Fruit fly (Drosophila melanogaster) whole organism, embryonic: ENCODE measurements around the gene Osbp.

Source experiments
- Atf6 ChIP-seq: fragments of 200-800 bp; sonication (Bioruptor generic); IDR thresholded peaks from 2 replicates; pipeline ENCODE4 v1.3.6; 2022; ENCODE audit warnings: missing biosample characterization, missing genetic modification characterization
- CG10147 ChIP-seq: fragments of 200-800 bp; sonication (Bioruptor generic); optimal IDR thresholded peaks from 2 replicates; lab custom pipeline; 2019; ENCODE audit warnings: missing biosample characterization, mild to moderate bottlenecking, missing genetic modification characterization, moderate library complexity
- CG11696 ChIP-seq: fragments of 200-800 bp; sonication (Bioruptor generic); IDR thresholded peaks from 2 replicates; pipeline ENCODE4 v1.3.6; 2022; ENCODE audit warnings: missing biosample characterization, missing genetic modification characterization
- CG12391 ChIP-seq: fragments of 200-800 bp; sonication (Bioruptor generic); optimal IDR thresholded peaks from 3 replicates; lab custom pipeline; 2018; ENCODE audit warnings: missing biosample characterization, mild to moderate bottlenecking, missing genetic modification characterization, moderate library complexity
- CG12659 ChIP-seq: fragments of 200-800 bp; sonication (Bioruptor generic); optimal IDR thresholded peaks from 3 replicates; lab custom pipeline; 2017; ENCODE audit warnings: mild to moderate bottlenecking, missing biosample characterization, missing genetic modification reagents, missing genetic modification characterization
- CG13296 ChIP-seq: fragments of 200-800 bp; sonication (Bioruptor generic); optimal IDR thresholded peaks from 3 replicates; lab custom pipeline; 2018; ENCODE audit warnings: missing biosample characterization, mild to moderate bottlenecking, missing genetic modification characterization
- CG15073 ChIP-seq: fragments of 200-800 bp; sonication (Bioruptor generic); optimal IDR thresholded peaks from 2 replicates; lab custom pipeline; 2016; ENCODE audit warnings: missing biosample characterization, missing genetic modification characterization
- CG17186 ChIP-seq: fragments of 200-800 bp; sonication (Bioruptor generic); optimal IDR thresholded peaks from 3 replicates; lab custom pipeline; 2017; ENCODE audit warnings: missing biosample characterization, missing genetic modification reagents, missing genetic modification characterization
- CG17359 ChIP-seq: fragments of 200-800 bp; sonication (Bioruptor generic); optimal IDR thresholded peaks from 3 replicates; lab custom pipeline; 2018; ENCODE audit warnings: missing biosample characterization, mild to moderate bottlenecking, missing genetic modification characterization, moderate library complexity
- CG17361 ChIP-seq: fragments of 200-800 bp; sonication (Bioruptor generic); IDR thresholded peaks from 3 replicates; pipeline ENCODE4 v1.3.6; 2022; ENCODE audit warnings: missing biosample characterization, missing genetic modification characterization
- CG17385 ChIP-seq: fragments of 200-800 bp; sonication (Bioruptor generic); optimal IDR thresholded peaks from 3 replicates; lab custom pipeline; 2018; ENCODE audit warnings: missing biosample characterization, mild to moderate bottlenecking, missing genetic modification characterization
- CG17568 ChIP-seq: fragments of 200-800 bp; sonication (Bioruptor generic); optimal IDR thresholded peaks from 2 replicates; lab custom pipeline; 2018; ENCODE audit warnings: missing biosample characterization, mild to moderate bottlenecking, missing genetic modification characterization, moderate library complexity
- CG18599 ChIP-seq: fragments of 200-800 bp; sonication (Bioruptor generic); optimal IDR thresholded peaks from 3 replicates; lab custom pipeline; 2017; ENCODE audit warnings: missing biosample characterization, missing genetic modification characterization, mild to moderate bottlenecking, moderate library complexity, missing genetic modification reagents
- CG2120 ChIP-seq: fragments of 200-800 bp; sonication (Bioruptor generic); optimal IDR thresholded peaks from 3 replicates; lab custom pipeline; 2016; ENCODE audit warnings: missing biosample characterization, missing genetic modification characterization
- CG2889 ChIP-seq: fragments of 200-800 bp; sonication (Bioruptor generic); IDR thresholded peaks from 3 replicates; pipeline ENCODE4 v1.3.6; 2022; ENCODE audit warnings: missing biosample characterization, missing genetic modification characterization
- CG3281 ChIP-seq: fragments of 200-800 bp; sonication (Bioruptor generic); optimal IDR thresholded peaks from 3 replicates; lab custom pipeline; 2017; ENCODE audit warnings: missing biosample characterization, mild to moderate bottlenecking, missing genetic modification characterization
- CG4360 ChIP-seq: fragments of 200-800 bp; sonication (Bioruptor generic); IDR thresholded peaks from 2 replicates; pipeline ENCODE4 v1.3.6; 2022; ENCODE audit warnings: missing biosample characterization, missing genetic modification characterization
- CG4404 ChIP-seq: fragments of 200-800 bp; sonication (Bioruptor generic); IDR thresholded peaks from 2 replicates; pipeline ENCODE4 v1.3.6; 2022; ENCODE audit warnings: missing biosample characterization, missing genetic modification characterization
- CG5180 ChIP-seq: fragments of 200-800 bp; sonication (Bioruptor generic); optimal IDR thresholded peaks from 3 replicates; lab custom pipeline; 2017; ENCODE audit warnings: missing biosample characterization, missing genetic modification characterization, mild to moderate bottlenecking, moderate library complexity, missing genetic modification reagents
- CG5245 ChIP-seq: fragments of 200-800 bp; sonication (Bioruptor generic); optimal IDR thresholded peaks from 3 replicates; lab custom pipeline; 2016; ENCODE audit warnings: missing biosample characterization, missing genetic modification characterization
- Dip3 ChIP-seq: fragments of 200-800 bp; sonication (Bioruptor generic); optimal IDR thresholded peaks from 3 replicates; lab custom pipeline; 2016; ENCODE audit warnings: missing biosample characterization, missing genetic modification characterization
- H2.0 ChIP-seq: fragments of 200-800 bp; sonication (Bioruptor generic); IDR thresholded peaks from 2 replicates; pipeline ENCODE4 v1.3.6; 2022; ENCODE audit warnings: missing biosample characterization, missing genetic modification characterization
- Hr39 ChIP-seq: fragments of >200 bp; optimal IDR thresholded peaks from 2 replicates; lab custom pipeline; 2017
- Lpt ChIP-seq: fragments of >200 bp; optimal IDR thresholded peaks from 2 replicates; lab custom pipeline; 2018; ENCODE audit warnings: missing biosample characterization, missing genetic modification characterization
- Mad ChIP-seq: fragments of 200-800 bp; sonication (Bioruptor generic); optimal IDR thresholded peaks from 2 replicates; lab custom pipeline; 2016; ENCODE audit warnings: missing biosample characterization, missing genetic modification characterization
- Scr ChIP-seq: fragments of 200-800 bp; sonication (Bioruptor generic); IDR thresholded peaks from 2 replicates; pipeline ENCODE4 v1.3.6; 2022; ENCODE audit warnings: missing biosample characterization, missing genetic modification characterization; ENCODE audit not compliant: partially characterized antibody
- Spps ChIP-seq: fragments of 200-800 bp; sonication (Bioruptor generic); optimal IDR thresholded peaks from 2 replicates; lab custom pipeline; 2018; ENCODE audit warnings: missing biosample characterization, mild to moderate bottlenecking, missing genetic modification characterization
- Sry-β ChIP-seq: fragments of 200-800 bp; sonication (Bioruptor generic); optimal IDR thresholded peaks from 2 replicates; lab custom pipeline; 2018; ENCODE audit warnings: missing biosample characterization, mild to moderate bottlenecking, missing genetic modification characterization, moderate library complexity
- Tbp ChIP-seq: fragments of >200 bp; optimal IDR thresholded peaks from 2 replicates; lab custom pipeline; 2018; ENCODE audit warnings: missing biosample characterization, missing genetic modification characterization
- Usf ChIP-seq: fragments of 200-800 bp; sonication (Bioruptor generic); optimal IDR thresholded peaks from 2 replicates; lab custom pipeline; 2017; ENCODE audit warnings: missing genotype, missing biosample characterization, missing genetic modification characterization
- caup ChIP-seq: fragments of 200-800 bp; sonication (Bioruptor generic); optimal IDR thresholded peaks from 3 replicates; lab custom pipeline; 2017; ENCODE audit warnings: missing biosample characterization, mild to moderate bottlenecking, missing genetic modification characterization, moderate library complexity; ENCODE audit not compliant: severe bottlenecking
- croc ChIP-seq: fragments of 200-800 bp; sonication (Bioruptor generic); conservative IDR thresholded peaks from 3 replicates; pipeline ENCODE4 v1.3.6; 2022; ENCODE audit warnings: missing biosample characterization, missing genetic modification characterization
- crol ChIP-seq: fragments of 200-800 bp; sonication (Bioruptor generic); IDR thresholded peaks from 2 replicates; pipeline ENCODE4 v1.3.6; 2022; ENCODE audit warnings: missing biosample characterization, missing genetic modification characterization
- dmrt99B ChIP-seq: fragments of 200-800 bp; sonication (Bioruptor generic); optimal IDR thresholded peaks from 2 replicates; lab custom pipeline; 2018; ENCODE audit warnings: missing biosample characterization, mild to moderate bottlenecking, missing genetic modification characterization, moderate library complexity
- esg ChIP-seq: fragments of 200-800 bp; sonication (Bioruptor generic); conservative IDR thresholded peaks from 2 replicates; pipeline ENCODE4 v1.3.6; 2022; ENCODE audit warnings: missing biosample characterization, missing genetic modification characterization
- exex ChIP-seq: fragments of 200-800 bp; sonication (Bioruptor generic); optimal IDR thresholded peaks from 4 replicates; lab custom pipeline; 2018; ENCODE audit warnings: missing biosample characterization, mild to moderate bottlenecking, missing genetic modification characterization, moderate library complexity
- ftz-f1 ChIP-seq: fragments of 200-800 bp; sonication (Bioruptor generic); optimal IDR thresholded peaks from 2 replicates; lab custom pipeline; 2016; ENCODE audit warnings: missing biosample characterization, missing genetic modification characterization
- grn ChIP-seq: fragments of 200-800 bp; sonication (Bioruptor generic); optimal IDR thresholded peaks from 3 replicates; lab custom pipeline; 2017; ENCODE audit warnings: missing biosample characterization, missing genetic modification characterization
- mam ChIP-seq: fragments of 200-800 bp; sonication (Bioruptor generic); optimal IDR thresholded peaks from 3 replicates; lab custom pipeline; 2016; ENCODE audit warnings: missing biosample characterization, missing genetic modification characterization
- nau ChIP-seq: fragments of 200-800 bp; sonication (Bioruptor generic); optimal IDR thresholded peaks from 3 replicates; lab custom pipeline; 2017; ENCODE audit warnings: missing biosample characterization, mild to moderate bottlenecking, missing genetic modification characterization, missing genetic modification reagents
- nom ChIP-seq: fragments of 200-800 bp; sonication (Bioruptor generic); optimal IDR thresholded peaks from 2 replicates; lab custom pipeline; 2017; ENCODE audit warnings: missing biosample characterization, missing genetic modification characterization, mild to moderate bottlenecking, moderate library complexity, missing genetic modification reagents
- p53 ChIP-seq: fragments of 200-800 bp; sonication (Bioruptor generic); optimal IDR thresholded peaks from 2 replicates; lab custom pipeline; 2016; ENCODE audit warnings: missing biosample characterization, missing genetic modification characterization
- salm ChIP-seq: fragments of 200-800 bp; sonication (Bioruptor generic); optimal IDR thresholded peaks from 2 replicates; lab custom pipeline; 2018; ENCODE audit warnings: missing biosample characterization, mild to moderate bottlenecking, missing genetic modification characterization
- sima ChIP-seq: fragments of 200-800 bp; sonication (Bioruptor generic); optimal IDR thresholded peaks from 2 replicates; lab custom pipeline; 2016; ENCODE audit warnings: missing biosample characterization, missing genetic modification characterization
- sqz ChIP-seq: fragments of 200-800 bp; sonication (Bioruptor generic); optimal IDR thresholded peaks from 3 replicates; lab custom pipeline; 2018; ENCODE audit warnings: missing biosample characterization, mild to moderate bottlenecking, missing genetic modification characterization
- stwl ChIP-seq: fragments of 200-800 bp; sonication (Bioruptor generic); optimal IDR thresholded peaks from 3 replicates; lab custom pipeline; 2018; ENCODE audit warnings: missing biosample characterization, mild to moderate bottlenecking, missing genetic modification characterization, moderate library complexity
- tin ChIP-seq: fragments of 200-800 bp; sonication (Bioruptor generic); optimal IDR thresholded peaks from 3 replicates; lab custom pipeline; 2016; ENCODE audit warnings: missing biosample characterization, missing genetic modification characterization
- trh ChIP-seq: fragments of 200-800 bp; sonication (Bioruptor generic); optimal IDR thresholded peaks from 2 replicates; lab custom pipeline; 2016; ENCODE audit warnings: missing biosample characterization, missing genetic modification characterization
- wor ChIP-seq: fragments of 200-800 bp; sonication (Bioruptor generic); IDR thresholded peaks from 2 replicates; pipeline ENCODE4 v1.3.6; 2022; ENCODE audit warnings: missing biosample characterization, missing genetic modification characterization

The Osbp gene

DNA sequence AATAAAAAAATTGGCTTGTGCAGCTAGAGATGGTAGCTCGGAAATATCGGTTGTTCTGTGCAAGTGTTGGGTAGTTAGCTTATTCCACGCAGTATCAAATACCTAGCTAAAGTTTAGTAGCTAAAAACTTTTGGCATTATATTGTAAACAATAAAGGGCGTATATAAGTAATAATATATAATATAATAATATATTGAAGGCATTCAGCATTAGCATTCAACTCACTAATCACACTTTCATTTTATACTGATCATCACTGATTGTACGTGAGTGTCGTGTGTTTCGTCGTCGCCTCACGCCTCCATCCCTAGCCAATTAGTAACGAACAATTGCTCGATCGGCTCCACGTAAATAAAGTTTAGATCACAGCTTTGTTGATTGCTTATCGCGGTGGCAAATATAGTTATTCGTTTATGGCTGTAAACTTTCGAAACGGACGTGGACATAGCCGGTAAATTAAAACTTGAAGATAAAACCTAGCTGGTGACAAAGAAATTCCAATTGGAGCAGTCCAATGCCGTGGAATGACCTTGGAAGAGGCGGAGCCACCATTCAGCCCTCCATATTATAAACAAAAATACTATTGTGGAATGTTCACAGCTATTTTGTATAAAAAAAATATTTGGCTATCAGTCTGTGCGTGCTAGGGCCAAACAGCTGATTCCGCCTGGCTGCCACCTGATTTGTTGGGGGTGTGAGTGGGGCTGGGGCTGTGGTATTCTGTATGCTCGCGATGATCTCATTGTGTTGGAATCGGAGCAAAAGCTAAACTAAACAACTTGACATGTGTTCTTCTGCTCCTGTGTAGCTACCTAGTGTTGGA lies 20.0 kb downstream of the Osbp start, which contains the start of the genes PIG-S, sud1 and CG11168 (continued):
- TF ChIP-seq salm (tag; lab: Kevin White, UChicago) = peak; percentile 17
- TF ChIP-seq Spps (tag; lab: Kevin White, UChicago) = no peak
- no peak for TF ChIP-seq nau (GFP tag; lab: Kevin White, UChicago)
- no peak for TF ChIP-seq trh (GFP tag; lab: Kevin White, UChicago)
- TF ChIP-seq CG17186 (GFP tag; lab: Kevin White, UChicago) = no peak
- no peak for TF ChIP-seq CG18599 (GFP tag; lab: Kevin White, UChicago)
- no peak for TF ChIP-seq CG15073
- TF ChIP-seq grn (GFP tag; lab: Kevin White, UChicago) = no peak
- peak; percentile 93 for TF ChIP-seq ftz-f1 (GFP tag; lab: Kevin White, UChicago)
- TF ChIP-seq crol (GFP tag; lab: Robert Waterston, UW) = 0 out of 2 replicates have a peak, but pooled peaks have one; percentile 10
- peak; percentile 35 for TF ChIP-seq CG17385
- TF ChIP-seq CG12391 (tag; lab: Kevin White, UChicago) = peak; percentile 81
- no peak for TF ChIP-seq CG2889 (GFP tag; lab: Robert Waterston, UW)
- TF ChIP-seq croc (GFP tag; lab: Robert Waterston, UW) = peak; percentile 53; the same call in 2 of the 3 replicates
- TF ChIP-seq wor (GFP tag; lab: Robert Waterston, UW) = no peak
- no peak for TF ChIP-seq CG17568
- TF ChIP-seq sima (GFP tag; lab: Kevin White, UChicago) = no peak
- TF ChIP-seq CG2120 (GFP tag; lab: Kevin White, UChicago) = peak; percentile 48
- TF ChIP-seq CG11696 = no peak
- TF ChIP-seq nom (GFP tag; lab: Kevin White, UChicago) = no peak
- TF ChIP-seq Scr (GFP tag; lab: Robert Waterston, UW) = peak; percentile 96
- TF ChIP-seq caup (GFP tag; lab: Kevin White, UChicago) = peak; percentile 50
- peak; percentile 79 for TF ChIP-seq sqz (GFP tag; lab: Kevin White, UChicago)
- TF ChIP-seq Sry-β (GFP tag; lab: Kevin White, UChicago) = peak; percentile 98
- peak; percentile 65 for TF ChIP-seq CG12659
- no peak for TF ChIP-seq Lpt (GFP tag; lab: Kevin White, UChicago)
- TF ChIP-seq CG17359 (tag; lab: Kevin White, UChicago) = peak; percentile 42
- TF ChIP-seq mam (GFP tag; lab: Kevin White, UChicago) = no peak
- peak; percentile 54 for TF ChIP-seq exex (tag; lab: Kevin White, UChicago)
- TF ChIP-seq CG17361 (GFP tag; lab: Robert Waterston, UW) = no peak; the same call in 1 of the 3 replicates
- no peak for TF ChIP-seq Dip3 (GFP tag; lab: Kevin White, UChicago)
- TF ChIP-seq H2.0 (GFP tag; lab: Robert Waterston, UW) = peak; percentile 68
- TF ChIP-seq CG5180 (GFP tag; lab: Kevin White, UChicago) = no peak
- peak; percentile 52; the same call in 1 of the 2 replicates for TF ChIP-seq esg (GFP tag; lab: Robert Waterston, UW)
- TF ChIP-seq dmrt99B = no peak
- TF ChIP-seq p53 (GFP tag; lab: Kevin White, UChicago) = no peak
- peak; percentile 58; the same call in 1 of the 2 replicates for TF ChIP-seq CG4404
- peak; percentile 57 for TF ChIP-seq tin (GFP tag; lab: Kevin White, UChicago)
- peak; percentile 49 for TF ChIP-seq Usf (GFP tag; lab: Kevin White, UChicago)
- no peak for TF ChIP-seq CG3281 (GFP tag; lab: Kevin White, UChicago)
- TF ChIP-seq stwl = peak; percentile 13
- TF ChIP-seq Atf6 (GFP tag; lab: Robert Waterston, UW) = peak; percentile 35; the same call in 1 of the 2 replicates
- TF ChIP-seq Mad = no peak
- no peak for TF ChIP-seq CG4360 (GFP tag; lab: Robert Waterston, UW)
- TF ChIP-seq CG10147 = peak; percentile 32
- TF ChIP-seq Tbp (GFP tag; lab: Kevin White, UChicago) = no peak
- no peak for TF ChIP-seq CG13296 (GFP tag; lab: Kevin White, UChicago)
- TF ChIP-seq Hr39 (lab: Kevin White, UChicago) = no peak
- no peak for TF ChIP-seq CG5245 (GFP tag; lab: Kevin White, UChicago)
